Fruit fly (Drosophila melanogaster) whole organism, embryonic: ENCODE results near the gene SLC5A11.

Source experiments
- Antp ChIP-seq: fragments of 200-800 bp; sonication (Bioruptor generic); optimal IDR thresholded peaks from 3 replicates; lab custom pipeline; 2016; ENCODE audit warnings: missing biosample characterization, missing genetic modification characterization
- B-H2 ChIP-seq: fragments of 200-800 bp; sonication (Bioruptor generic); optimal IDR thresholded peaks from 2 replicates; lab custom pipeline; 2018; ENCODE audit warnings: missing biosample characterization, mild to moderate bottlenecking, missing genetic modification characterization
- Bteb2 ChIP-seq: fragments of 200-800 bp; sonication (Bioruptor generic); optimal IDR thresholded peaks from 2 replicates; lab custom pipeline; 2016; ENCODE audit warnings: missing biosample characterization, missing genetic modification characterization
- CG10431 ChIP-seq: fragments of 200-800 bp; sonication (Bioruptor generic); optimal IDR thresholded peaks from 3 replicates; lab custom pipeline; 2018; ENCODE audit warnings: missing biosample characterization, mild to moderate bottlenecking, missing genetic modification characterization
- CG10959 ChIP-seq: fragments of 200-800 bp; sonication (Bioruptor generic); IDR thresholded peaks from 2 replicates; pipeline ENCODE4 v1.3.6; 2022; ENCODE audit warnings: missing biosample characterization, missing genetic modification characterization
- CG10979 ChIP-seq: fragments of 200-800 bp; sonication (Bioruptor generic); optimal IDR thresholded peaks from 2 replicates; lab custom pipeline; 2018; ENCODE audit warnings: missing biosample characterization, mild to moderate bottlenecking, missing genetic modification characterization, moderate library complexity
- CG11093 ChIP-seq: fragments of 200-800 bp; sonication (Bioruptor generic); IDR thresholded peaks from 3 replicates; pipeline ENCODE4 v1.3.6; 2022; ENCODE audit warnings: missing biosample characterization, missing genetic modification characterization
- CG12659 ChIP-seq: fragments of 200-800 bp; sonication (Bioruptor generic); optimal IDR thresholded peaks from 3 replicates; lab custom pipeline; 2017; ENCODE audit warnings: mild to moderate bottlenecking, missing biosample characterization, missing genetic modification reagents, missing genetic modification characterization
- CG12769 ChIP-seq: fragments of 200-800 bp; sonication (Bioruptor generic); optimal IDR thresholded peaks from 2 replicates; lab custom pipeline; 2019; ENCODE audit warnings: missing biosample characterization, mild to moderate bottlenecking, missing genetic modification characterization, moderate library complexity
- CG13424 ChIP-seq: fragments of 200-800 bp; sonication (Bioruptor generic); optimal IDR thresholded peaks from 2 replicates; lab custom pipeline; 2019; ENCODE audit warnings: missing biosample characterization, mild to moderate bottlenecking, missing genetic modification characterization, moderate library complexity
- CG13624 ChIP-seq: fragments of 200-800 bp; sonication (Bioruptor generic); optimal IDR thresholded peaks from 2 replicates; lab custom pipeline; 2016; ENCODE audit warnings: missing biosample characterization, missing genetic modification characterization
- CG1603 ChIP-seq: fragments of 200-800 bp; sonication (Bioruptor generic); optimal IDR thresholded peaks from 2 replicates; lab custom pipeline; 2019; ENCODE audit warnings: missing biosample characterization, mild to moderate bottlenecking, missing genetic modification characterization, moderate library complexity
- CG1792 ChIP-seq: fragments of 200-800 bp; sonication (Bioruptor generic); optimal IDR thresholded peaks from 2 replicates; lab custom pipeline; 2016; ENCODE audit warnings: missing biosample characterization, missing genetic modification characterization
- CG18011 ChIP-seq: fragments of 200-800 bp; sonication (Bioruptor generic); optimal IDR thresholded peaks from 2 replicates; lab custom pipeline; 2017; ENCODE audit warnings: missing biosample characterization, missing genetic modification characterization, mild to moderate bottlenecking, moderate library complexity, missing genotype
- CG2129 ChIP-seq: fragments of 200-800 bp; sonication (Bioruptor generic); IDR thresholded peaks from 2 replicates; pipeline ENCODE4 v1.3.6; 2022; ENCODE audit warnings: missing biosample characterization, missing genetic modification characterization; ENCODE audit not compliant: partially characterized antibody
- CG4282 ChIP-seq: fragments of 200-800 bp; sonication (Bioruptor generic); optimal IDR thresholded peaks from 2 replicates; lab custom pipeline; 2016; ENCODE audit warnings: missing biosample characterization, missing genetic modification characterization
- CG4617 ChIP-seq: fragments of 200-800 bp; sonication (Bioruptor generic); optimal IDR thresholded peaks from 3 replicates; lab custom pipeline; 2016; ENCODE audit warnings: missing biosample characterization, missing genetic modification characterization, borderline replicate concordance
- CG6654 ChIP-seq: fragments of 200-800 bp; sonication (Bioruptor generic); optimal IDR thresholded peaks from 2 replicates; lab custom pipeline; 2017; ENCODE audit warnings: missing biosample characterization, mild to moderate bottlenecking, missing genetic modification characterization
- CG6765 ChIP-seq: fragments of 200-800 bp; sonication (Bioruptor generic); optimal IDR thresholded peaks from 3 replicates; lab custom pipeline; 2017; ENCODE audit warnings: missing biosample characterization, mild to moderate bottlenecking, missing genetic modification characterization
- CG8765 ChIP-seq: fragments of 200-800 bp; sonication (Bioruptor generic); IDR thresholded peaks from 2 replicates; pipeline ENCODE4 v1.3.6; 2022; ENCODE audit warnings: missing biosample characterization, missing genetic modification characterization
- CG9876 ChIP-seq: fragments of 200-800 bp; sonication (Bioruptor generic); optimal IDR thresholded peaks from 2 replicates; lab custom pipeline; 2016; ENCODE audit warnings: missing biosample characterization, missing genetic modification characterization
- CTCF ChIP-seq: fragments of 200-800 bp; sonication (Bioruptor generic); optimal IDR thresholded peaks from 2 replicates; lab custom pipeline; 2017; ENCODE audit warnings: missing biosample characterization, mild to moderate bottlenecking, missing genetic modification characterization, moderate library complexity
- CoRest ChIP-seq: fragments of 200-800 bp; sonication (Bioruptor generic); optimal IDR thresholded peaks from 3 replicates; lab custom pipeline; 2018; ENCODE audit warnings: missing biosample characterization, mild to moderate bottlenecking, missing genetic modification characterization, moderate library complexity
- Dfd ChIP-seq, 2 experiments: fragments of >200 bp; optimal IDR thresholded peaks; 2 replicates each; lab custom pipeline; 2017; ENCODE audit warnings: missing biosample characterization in 2 of 2, missing genetic modification characterization in 2 of 2
- Dip2 ChIP-seq: fragments of 200-800 bp; sonication (Bioruptor generic); IDR thresholded peaks from 2 replicates; pipeline ENCODE4 v1.3.6; 2022; ENCODE audit warnings: missing biosample characterization, missing genetic modification characterization
- Dll ChIP-seq: fragments of 200-800 bp; sonication (Bioruptor generic); IDR thresholded peaks from 4 replicates; pipeline ENCODE4 v1.3.6; 2022; ENCODE audit warnings: missing biosample characterization, missing genetic modification characterization; ENCODE audit not compliant: partially characterized antibody
- Doc2 ChIP-seq: fragments of 200-800 bp; sonication (Bioruptor generic); IDR thresholded peaks from 2 replicates; pipeline ENCODE4 v1.3.6; 2022; ENCODE audit warnings: missing biosample characterization, missing genetic modification characterization
- Drgx ChIP-seq: fragments of 200-800 bp; sonication (Bioruptor generic); IDR thresholded peaks from 2 replicates; pipeline ENCODE4 v1.3.6; 2022; ENCODE audit warnings: missing biosample characterization, missing genetic modification characterization
- Fer2 ChIP-seq: fragments of 200-800 bp; sonication (Bioruptor generic); optimal IDR thresholded peaks from 2 replicates; lab custom pipeline; 2018; ENCODE audit warnings: missing biosample characterization, mild to moderate bottlenecking, missing genetic modification characterization, moderate library complexity
- Fer3 ChIP-seq: fragments of 200-800 bp; sonication (Bioruptor generic); optimal IDR thresholded peaks from 2 replicates; lab custom pipeline; 2018; ENCODE audit warnings: missing biosample characterization, mild to moderate bottlenecking, missing genetic modification characterization, moderate library complexity
- Hr3 ChIP-seq: fragments of 200-800 bp; sonication (Bioruptor generic); optimal IDR thresholded peaks from 3 replicates; lab custom pipeline; 2016; ENCODE audit warnings: missing biosample characterization, missing genetic modification characterization
- Meics ChIP-seq: fragments of 200-800 bp; sonication (Bioruptor generic); optimal IDR thresholded peaks from 2 replicates; lab custom pipeline; 2017; ENCODE audit warnings: missing biosample characterization, mild to moderate bottlenecking, missing genetic modification characterization
- Scr ChIP-seq: fragments of 200-800 bp; sonication (Bioruptor generic); IDR thresholded peaks from 2 replicates; pipeline ENCODE4 v1.3.6; 2022; ENCODE audit warnings: missing biosample characterization, missing genetic modification characterization; ENCODE audit not compliant: partially characterized antibody
- Sin3A ChIP-seq: fragments of >200 bp; optimal IDR thresholded peaks from 2 replicates; lab custom pipeline; 2018
- Sry-β ChIP-seq: fragments of 200-800 bp; sonication (Bioruptor generic); optimal IDR thresholded peaks from 2 replicates; lab custom pipeline; 2018; ENCODE audit warnings: missing biosample characterization, mild to moderate bottlenecking, missing genetic modification characterization, moderate library complexity
- Stat92E ChIP-seq, 3 experiments: fragments of >200 bp in 2 of 3; fragments of 200-800 bp in 1 of 3; sonication (Bioruptor generic) in 1 of 3; optimal IDR thresholded peaks; 2 replicates each; lab custom pipeline; 2017 to 2019; ENCODE audit warnings: missing biosample characterization in 3 of 3, missing genetic modification characterization in 3 of 3, mild to moderate bottlenecking in 1 of 3, moderate library complexity in 1 of 3
- amos ChIP-seq: fragments of 200-800 bp; sonication (Bioruptor generic); IDR thresholded peaks from 2 replicates; pipeline ENCODE4 v1.3.6; 2022; ENCODE audit warnings: missing biosample characterization, missing genetic modification characterization; ENCODE audit not compliant: partially characterized antibody
- bigmax ChIP-seq: fragments of 200-800 bp; sonication (Bioruptor generic); optimal IDR thresholded peaks from 2 replicates; lab custom pipeline; 2018; ENCODE audit warnings: missing biosample characterization, mild to moderate bottlenecking, missing genetic modification characterization
- br ChIP-seq: fragments of >200 bp; optimal IDR thresholded peaks from 2 replicates; lab custom pipeline; 2017
- cad ChIP-seq: fragments of >200 bp; optimal IDR thresholded peaks from 2 replicates; lab custom pipeline; 2017; ENCODE audit warnings: missing biosample characterization, missing genetic modification characterization
- da ChIP-seq: fragments of 200-800 bp; sonication (Bioruptor generic); optimal IDR thresholded peaks from 2 replicates; lab custom pipeline; 2016; ENCODE audit warnings: missing biosample characterization, missing genetic modification characterization
- dm ChIP-seq: fragments of 200-800 bp; sonication (Bioruptor generic); optimal IDR thresholded peaks from 3 replicates; lab custom pipeline; 2016; ENCODE audit warnings: missing biosample characterization, missing genetic modification characterization
- gro ChIP-seq: fragments of 200-800 bp; sonication (Bioruptor generic); optimal IDR thresholded peaks from 2 replicates; lab custom pipeline; 2016; ENCODE audit warnings: missing biosample characterization, missing genetic modification characterization
- gsb ChIP-seq: fragments of 200-800 bp; sonication (Bioruptor generic); IDR thresholded peaks from 2 replicates; pipeline ENCODE4 v1.3.6; 2022; ENCODE audit warnings: missing biosample characterization, missing genetic modification characterization
- jumu ChIP-seq: fragments of 200-800 bp; sonication (Bioruptor generic); optimal IDR thresholded peaks from 3 replicates; lab custom pipeline; 2016; ENCODE audit warnings: missing biosample characterization, missing genetic modification characterization
- lola ChIP-seq, 3 experiments: fragments of >200 bp in 2 of 3; fragments of 200-800 bp in 1 of 3; sonication (Bioruptor generic) in 1 of 3; optimal IDR thresholded peaks; 2 replicates each; lab custom pipeline; 2017 to 2019; ENCODE audit warnings: missing biosample characterization in 3 of 3, missing genetic modification characterization in 3 of 3, mild to moderate bottlenecking in 1 of 3, moderate library complexity in 1 of 3
- pnt ChIP-seq: fragments of 200-800 bp; sonication (Bioruptor generic); optimal IDR thresholded peaks from 3 replicates; lab custom pipeline; 2016; ENCODE audit warnings: missing biosample characterization, missing genetic modification characterization
- schlank ChIP-seq: fragments of 200-800 bp; sonication (Bioruptor generic); optimal IDR thresholded peaks from 2 replicates; lab custom pipeline; 2018; ENCODE audit warnings: missing biosample characterization, mild to moderate bottlenecking, missing genetic modification characterization
- tll ChIP-seq, 2 experiments: fragments of 200-800 bp in 1 of 2; fragments of >200 bp in 1 of 2; sonication (Bioruptor generic) in 1 of 2; optimal IDR thresholded peaks; 2 replicates each; lab custom pipeline; 2017 to 2019; ENCODE audit warnings: missing biosample characterization in 2 of 2, missing genetic modification characterization in 2 of 2, mild to moderate bottlenecking in 1 of 2, moderate library complexity in 1 of 2
- toy ChIP-seq: fragments of 200-800 bp; sonication (Bioruptor generic); IDR thresholded peaks from 2 replicates; pipeline ENCODE4 v1.3.6; 2022; ENCODE audit warnings: missing biosample characterization, missing genetic modification characterization
- wek ChIP-seq: fragments of 200-800 bp; sonication (Bioruptor generic); optimal IDR thresholded peaks from 3 replicates; lab custom pipeline; 2018; ENCODE audit warnings: missing biosample characterization, mild to moderate bottlenecking, missing genetic modification characterization, moderate library complexity

Gene SLC5A11

DNA sequence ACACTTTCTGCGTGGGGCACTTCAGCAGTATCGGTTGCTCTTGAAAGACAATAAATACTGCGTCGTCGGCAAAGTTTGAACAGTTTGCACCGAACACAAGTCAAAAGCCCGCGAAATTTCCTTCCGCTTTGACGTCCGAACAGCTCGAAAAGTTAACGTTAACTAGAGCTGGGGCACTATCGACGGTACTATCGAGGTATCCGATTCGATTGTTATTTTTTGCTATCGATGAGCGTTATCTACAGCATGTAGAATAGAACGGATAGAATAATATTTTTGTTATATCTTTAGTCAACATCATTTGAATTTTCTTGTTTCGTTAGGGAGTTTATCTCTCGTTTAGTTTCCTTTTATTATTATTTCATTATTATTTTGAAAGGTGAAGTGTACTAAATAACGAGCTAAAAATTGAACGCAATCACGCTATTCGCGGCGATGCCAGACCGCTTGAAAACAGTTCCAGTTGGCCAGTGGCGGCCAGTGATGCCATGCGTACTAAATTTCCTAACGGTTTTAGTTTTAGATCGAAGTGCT is 34.8 kb upstream of the SLC5A11 start, which contains the start of gene Pvr (continued):
- TF ChIP-seq CG10959 (no peak), CG8765 (GFP tag; lab: Robert Waterston, UW) (no peak), lola (GFP tag; optimal IDR thresholded peaks at IDR 0.05; lab: Kevin White, UChicago) (peak in 1 of 3 experiments; percentile 22), Fer3 (tag; lab: Kevin White, UChicago) (no peak), CG13424 (tag; lab: Kevin White, UChicago) (no peak), Stat92E (GFP tag; optimal IDR thresholded peaks at IDR 0.05; lab: Kevin White, UChicago) (peak in 1 of 3 experiments; percentile 59), tll (GFP tag; optimal IDR thresholded peaks at IDR 0.05; lab: Kevin White, UChicago) (peak in 1 of 2 experiments; percentile 14), br (lab: Kevin White, UChicago) (no peak), CoRest (peak; percentile 29), CG6654 (GFP tag; lab: Kevin White, UChicago) (no peak), CG1603 (tag; lab: Kevin White, UChicago) (no peak), jumu (GFP tag; lab: Kevin White, UChicago) (no peak), Scr (GFP tag; lab: Robert Waterston, UW) (peak; percentile 93), B-H2 (no peak), Hr3 (no peak), dm (GFP tag; lab: Kevin White, UChicago) (no peak), CTCF (GFP tag; lab: Kevin White, UChicago) (peak; percentile 60), Dll (GFP tag; lab: Robert Waterston, UW) (peak; percentile 97), Dfd (GFP tag; optimal IDR thresholded peaks at IDR 0.05; lab: Kevin White, UChicago) (no peak), bigmax (GFP tag; lab: Kevin White, UChicago) (no peak), Sin3A (lab: Kevin White, UChicago) (peak; percentile 82), CG13624 (GFP tag; lab: Kevin White, UChicago) (peak; percentile 51), Drgx (GFP tag; lab: Robert Waterston, UW) (no peak), cad (no peak), toy (GFP tag; lab: Robert Waterston, UW) (no peak), Doc2 (GFP tag; lab: Robert Waterston, UW) (no peak), CG10979 (tag; lab: Kevin White, UChicago) (no peak), CG2129 (GFP tag; lab: Robert Waterston, UW) (peak; percentile 75), gsb (GFP tag; lab: Robert Waterston, UW) (no peak), CG4617 (GFP tag; lab: Kevin White, UChicago) (no peak), Sry-β (GFP tag; lab: Kevin White, UChicago) (no peak), CG6765 (no peak), wek (GFP tag; lab: Kevin White, UChicago) (no peak), CG9876 (GFP tag; lab: Kevin White, UChicago) (no peak), CG18011 (GFP tag; lab: Kevin White, UChicago) (no peak), CG4282 (GFP tag; lab: Kevin White, UChicago) (no peak), CG12659 (GFP tag; lab: Kevin White, UChicago) (peak; percentile 55), Fer2 (tag; lab: Kevin White, UChicago) (no peak), Bteb2 (GFP tag; lab: Kevin White, UChicago) (no peak), pnt (GFP tag; lab: Kevin White, UChicago) (no peak), Meics (GFP tag; lab: Kevin White, UChicago) (no peak), CG10431 (GFP tag; lab: Kevin White, UChicago) (no peak), Dip2 (GFP tag; lab: Robert Waterston, UW) (no peak), amos (GFP tag; lab: Robert Waterston, UW) (peak; percentile 94; the same call in 1 of the 2 replicates), CG1792 (GFP tag; lab: Kevin White, UChicago) (no peak), Antp (GFP tag; lab: Kevin White, UChicago) (no peak), schlank (tag; lab: Kevin White, UChicago) (no peak), gro (GFP tag; lab: Kevin White, UChicago) (no peak), da (no peak), CG12769 (no peak), CG11093 (GFP tag; lab: Robert Waterston, UW) (no peak)
